Fruit fly (Drosophila melanogaster): ENCODE measurements around the gene mRpL9.

Gene mRpL9

dm6 chr3R:15350993-15351426 is 20.5 kb downstream of the mRpL9 start, which contains the start of the genes Trs33 and Tmtc4 (continued):
- TF ChIP-seq Med (GFP tag) (peak; percentile 76), scrt (GFP tag; optimal IDR thresholded peaks at IDR 0.05) (peak; percentile 3), trem (tag; optimal IDR thresholded peaks at IDR 0.05) (peak; percentile 76), odd (GFP tag; optimal IDR thresholded peaks at IDR 0.05) (no peak), CG12299 (tag; optimal IDR thresholded peaks at IDR 0.05) (peak; percentile 8), tna (GFP tag; IDR thresholded peaks at IDR 0.05; ENCODE audit: partially characterized antibody) (no peak), CG2116 (GFP tag; optimal IDR thresholded peaks at IDR 0.05) (peak; percentile 59), CG11247 (GFP tag; IDR thresholded peaks at IDR 0.05) (peak; percentile 31; the same call in 1 of the 2 replicates), tap (tag; optimal IDR thresholded peaks at IDR 0.05) (no peak), vfl (GFP tag; optimal IDR thresholded peaks at IDR 0.05) (no peak), CG34422 (GFP tag; IDR thresholded peaks at IDR 0.05) (peak; percentile 29; the same call in 1 of the 3 replicates), dmrt99B (tag; optimal IDR thresholded peaks at IDR 0.05) (no peak), CG4328 (GFP tag; optimal IDR thresholded peaks at IDR 0.05) (peak; percentile 29), CG32532 (GFP tag; IDR thresholded peaks at IDR 0.05) (peak; percentile 19; the same call in 1 of the 2 replicates), pzg (GFP tag; optimal IDR thresholded peaks at IDR 0.05) (peak; percentile 37), CG13296 (GFP tag; optimal IDR thresholded peaks at IDR 0.05) (peak; percentile 12), CG17385 (GFP tag; optimal IDR thresholded peaks at IDR 0.05) (peak; percentile 44), kni (GFP tag; optimal IDR thresholded peaks at IDR 0.05) (peak; percentile 99), sens (GFP tag) (peak; percentile 67), insv (GFP tag; optimal IDR thresholded peaks at IDR 0.05) (peak in 1 of 2 experiments; percentile 2), CG11723 (GFP tag; optimal IDR thresholded peaks at IDR 0.05) (peak; percentile 6), NfI (GFP tag; optimal IDR thresholded peaks at IDR 0.05) (peak; percentile 3), twi (tag; optimal IDR thresholded peaks at IDR 0.05) (peak; percentile 44), GATAe (GFP tag; conservative IDR thresholded peaks at IDR 0.05) (no peak), Nf-YB (GFP tag; optimal IDR thresholded peaks at IDR 0.05) (no peak), Chrac-16 (GFP tag; optimal IDR thresholded peaks at IDR 0.05) (peak; percentile 1), CG12659 (GFP tag; optimal IDR thresholded peaks at IDR 0.05) (peak; percentile 61), grn (GFP tag; optimal IDR thresholded peaks at IDR 0.05) (no peak), vvl (GFP tag; IDR thresholded peaks at IDR 0.05) (peak; percentile 71), Spps (tag; optimal IDR thresholded peaks at IDR 0.05) (no peak), BEAF-32 (GFP tag; optimal IDR thresholded peaks at IDR 0.05) (peak; percentile 25), schlank (tag; optimal IDR thresholded peaks at IDR 0.05) (no peak), CG6254 (GFP tag; optimal IDR thresholded peaks at IDR 0.05) (no peak), CG1602 (GFP tag; optimal IDR thresholded peaks at IDR 0.05) (peak; percentile 15), YL-1 (GFP tag; optimal IDR thresholded peaks at IDR 0.05) (peak; percentile 11), CG13775 (GFP tag; optimal IDR thresholded peaks at IDR 0.05) (peak; percentile 35), gsb-n (tag; optimal IDR thresholded peaks at IDR 0.05) (peak; percentile 58), CG10979 (tag; optimal IDR thresholded peaks at IDR 0.05) (peak; percentile 14), TFAM (GFP tag; optimal IDR thresholded peaks at IDR 0.05) (no peak), CG10654 (GFP tag; optimal IDR thresholded peaks at IDR 0.05) (peak; percentile 20), CG2712 (tag; optimal IDR thresholded peaks at IDR 0.05) (peak; percentile 66), CG12391 (tag; optimal IDR thresholded peaks at IDR 0.05) (peak; percentile 72), CG33557 (GFP tag; optimal IDR thresholded peaks at IDR 0.05) (peak; percentile 34), CG17361 (GFP tag; IDR thresholded peaks at IDR 0.05) (peak; percentile 57; the same call in 2 of the 3 replicates), CG15011 (GFP tag; optimal IDR thresholded peaks at IDR 0.05) (no peak), Hr3 (GFP tag; optimal IDR thresholded peaks at IDR 0.05) (peak; percentile 44), CG8924 (tag; optimal IDR thresholded peaks at IDR 0.05) (peak; percentile 49), MESR4 (GFP tag; optimal IDR thresholded peaks at IDR 0.05) (peak; percentile 32), gem (tag; optimal IDR thresholded peaks at IDR 0.05) (peak; percentile 67)
